Worm (Caenorhabditis elegans) whole organism, L1 larva: ENCODE data around the gene dod-19.

Source experiments
- unc-30 ChIP-seq: sonication (generic microtip); optimal IDR thresholded peaks from 2 replicates; lab custom pipeline; 2017; ENCODE audit warnings: missing biosample characterization, missing genetic modification characterization

dod-19 gene

ce11 chrV:364650-365049, 49.9 kb downstream of the dod-19 start, which contains the start of gene mltn-6:
TSS of gene mltn-6 (plus strand) at chrV:364950.
- no peak for TF ChIP-seq unc-30 (tag; lab: Kevin White, UChicago)
